Worm (Caenorhabditis elegans) whole organism, L4/young adult: ENCODE data around the gene T14B4.5.

Source experiments
- W03F9.2 ChIP-seq: fragments of 150-350 bp; optimal IDR thresholded peaks from 2 replicates; lab custom pipeline; 2014; ENCODE audit warnings: missing biosample characterization, missing genetic modification characterization
- dao-5 ChIP-seq: sonication (generic microtip); optimal IDR thresholded peaks from 2 replicates; lab custom pipeline; 2016; ENCODE audit warnings: missing genotype, missing genetic modification characterization, moderate library complexity, missing compliant biosample characterization
- him-1 ChIP-seq: sonication (generic microtip); optimal IDR thresholded peaks from 2 replicates; lab custom pipeline; 2016; ENCODE audit warnings: missing genotype, missing genetic modification reagents, missing genetic modification characterization, missing compliant biosample characterization

ce11 chrII:6754671-6755224, 38.1 kb downstream of the T14B4.5 start, which contains the start of the genes srx-95 and fis-1:
- TF ChIP-seq him-1 (no peak), dao-5 (no peak), W03F9.2 (tag; lab: Kevin White, UChicago) (no peak)
